Fruit fly (Drosophila melanogaster) whole organism, embryonic: ENCODE results near the gene CG42716.

Source experiments
- ATbp ChIP-seq: fragments of 200-800 bp; sonication (Bioruptor generic); optimal IDR thresholded peaks from 2 replicates; lab custom pipeline; 2017; ENCODE audit warnings: missing biosample characterization, mild to moderate bottlenecking, missing genetic modification characterization, missing genetic modification reagents
- B-H1 ChIP-seq: fragments of 200-800 bp; sonication (Bioruptor generic); IDR thresholded peaks from 3 replicates; pipeline ENCODE4 v1.3.6; 2022; ENCODE audit warnings: missing biosample characterization, missing genetic modification characterization
- CG13287 ChIP-seq: fragments of 200-800 bp; sonication (Bioruptor generic); IDR thresholded peaks from 2 replicates; pipeline ENCODE4 v1.3.6; 2022; ENCODE audit warnings: missing biosample characterization, missing genetic modification characterization; ENCODE audit not compliant: partially characterized antibody
- CG13296 ChIP-seq: fragments of 200-800 bp; sonication (Bioruptor generic); optimal IDR thresholded peaks from 3 replicates; lab custom pipeline; 2018; ENCODE audit warnings: missing biosample characterization, mild to moderate bottlenecking, missing genetic modification characterization
- CG13775 ChIP-seq: fragments of 200-800 bp; sonication (Bioruptor generic); optimal IDR thresholded peaks from 3 replicates; lab custom pipeline; 2017; ENCODE audit warnings: missing biosample characterization, mild to moderate bottlenecking, missing genetic modification characterization
- CG13894 ChIP-seq: fragments of 200-800 bp; sonication (Bioruptor generic); optimal IDR thresholded peaks from 3 replicates; lab custom pipeline; 2018; ENCODE audit warnings: missing biosample characterization, mild to moderate bottlenecking, missing genetic modification characterization, moderate library complexity
- CG1529 ChIP-seq: fragments of 200-800 bp; sonication (Bioruptor generic); optimal IDR thresholded peaks from 3 replicates; lab custom pipeline; 2018; ENCODE audit warnings: missing biosample characterization, missing genetic modification characterization
- CG1792 ChIP-seq: fragments of 200-800 bp; sonication (Bioruptor generic); optimal IDR thresholded peaks from 2 replicates; lab custom pipeline; 2016; ENCODE audit warnings: missing biosample characterization, missing genetic modification characterization
- CG1832 ChIP-seq: fragments of 200-800 bp; sonication (Bioruptor generic); optimal IDR thresholded peaks from 2 replicates; lab custom pipeline; 2017; ENCODE audit warnings: missing biosample characterization, mild to moderate bottlenecking, missing genetic modification characterization, inconsistent platforms
- CG2875 ChIP-seq: fragments of 200-800 bp; sonication (Bioruptor generic); optimal IDR thresholded peaks from 2 replicates; lab custom pipeline; 2017; ENCODE audit warnings: missing biosample characterization, mild to moderate bottlenecking, missing genetic modification characterization, missing genetic modification reagents
- CG3065 ChIP-seq: fragments of 200-800 bp; sonication (Bioruptor generic); optimal IDR thresholded peaks from 2 replicates; lab custom pipeline; 2016; ENCODE audit warnings: missing biosample characterization, missing genetic modification characterization
- CG34224 ChIP-seq: fragments of 200-800 bp; sonication (Bioruptor generic); IDR thresholded peaks from 3 replicates; pipeline ENCODE4 v1.3.6; 2022; ENCODE audit warnings: missing biosample characterization, missing genetic modification characterization; ENCODE audit not compliant: partially characterized antibody
- CG3726 ChIP-seq: fragments of 200-800 bp; sonication (Bioruptor generic); IDR thresholded peaks from 3 replicates; pipeline ENCODE4, ENCODE4 v1.3.6; 2022; ENCODE audit warnings: missing biosample characterization, missing genetic modification characterization
- CG6272 ChIP-seq: fragments of 200-800 bp; sonication (Bioruptor generic); IDR thresholded peaks from 2 replicates; pipeline ENCODE4 v1.3.6; 2022; ENCODE audit warnings: missing biosample characterization, missing genetic modification characterization
- CG7357 ChIP-seq: fragments of 200-800 bp; sonication (Bioruptor generic); IDR thresholded peaks from 3 replicates; pipeline ENCODE4 v1.3.6; 2022; ENCODE audit warnings: missing biosample characterization, missing genetic modification characterization
- CG7839 ChIP-seq: fragments of 200-800 bp; sonication (Bioruptor generic); optimal IDR thresholded peaks from 3 replicates; lab custom pipeline; 2018; ENCODE audit warnings: missing biosample characterization, mild to moderate bottlenecking, missing genetic modification characterization, moderate library complexity
- Dfd ChIP-seq, 2 experiments: fragments of >200 bp; optimal IDR thresholded peaks; 2 replicates each; lab custom pipeline; 2017; ENCODE audit warnings: missing biosample characterization in 2 of 2, missing genetic modification characterization in 2 of 2
- E2f1 ChIP-seq: fragments of 200-800 bp; sonication (Bioruptor generic); IDR thresholded peaks from 2 replicates; pipeline ENCODE4 v1.3.6; 2022; ENCODE audit warnings: missing biosample characterization, missing genetic modification characterization
- ERR ChIP-seq: fragments of 200-800 bp; sonication (Bioruptor generic); optimal IDR thresholded peaks from 2 replicates; lab custom pipeline; 2016; ENCODE audit warnings: missing biosample characterization, missing genetic modification characterization
- Fer2 ChIP-seq: fragments of 200-800 bp; sonication (Bioruptor generic); optimal IDR thresholded peaks from 2 replicates; lab custom pipeline; 2018; ENCODE audit warnings: missing biosample characterization, mild to moderate bottlenecking, missing genetic modification characterization, moderate library complexity
- Gug ChIP-seq: fragments of 200-800 bp; sonication (Bioruptor generic); IDR thresholded peaks from 4 replicates; pipeline ENCODE4 v1.3.6; 2022; ENCODE audit warnings: missing biosample characterization, missing genetic modification characterization
- HLH3B ChIP-seq: fragments of 200-800 bp; sonication (Bioruptor generic); IDR thresholded peaks from 2 replicates; pipeline ENCODE4 v1.3.6; 2022; ENCODE audit warnings: missing biosample characterization, missing genetic modification characterization
- HLH54F ChIP-seq: fragments of 200-800 bp; sonication (Bioruptor generic); optimal IDR thresholded peaks from 3 replicates; lab custom pipeline; 2016; ENCODE audit warnings: missing biosample characterization, missing genetic modification characterization
- MTF-1 ChIP-seq: fragments of 200-800 bp; sonication (Bioruptor generic); optimal IDR thresholded peaks from 2 replicates; lab custom pipeline; 2018; ENCODE audit warnings: missing biosample characterization, mild to moderate bottlenecking, missing genetic modification characterization, borderline replicate concordance
- Mrtf ChIP-seq: fragments of 200-800 bp; sonication (Bioruptor generic); IDR thresholded peaks from 3 replicates; pipeline ENCODE4 v1.3.6; 2022; ENCODE audit warnings: missing biosample characterization, missing genetic modification characterization
- Nf-YA ChIP-seq: fragments of 200-800 bp; sonication (Bioruptor generic); IDR thresholded peaks from 2 replicates; pipeline ENCODE4 v1.3.6; 2022; ENCODE audit warnings: missing biosample characterization, missing genetic modification characterization
- Taf1 ChIP-seq: fragments of 200-800 bp; sonication (Bioruptor generic); IDR thresholded peaks from 2 replicates; pipeline ENCODE4 v1.3.6; 2022; ENCODE audit warnings: missing biosample characterization, missing genetic modification characterization
- az2 ChIP-seq: fragments of 200-800 bp; sonication (Bioruptor generic); optimal IDR thresholded peaks from 3 replicates; lab custom pipeline; 2016; ENCODE audit warnings: missing biosample characterization, missing genetic modification characterization
- chinmo ChIP-seq: fragments of 200-800 bp; sonication (Bioruptor generic); IDR thresholded peaks from 4 replicates; pipeline ENCODE4 v1.3.6; 2022; ENCODE audit warnings: missing biosample characterization, missing genetic modification characterization; ENCODE audit not compliant: partially characterized antibody
- chn ChIP-seq: fragments of 200-800 bp; sonication (Bioruptor generic); optimal IDR thresholded peaks from 2 replicates; lab custom pipeline; 2016; ENCODE audit warnings: missing biosample characterization, missing genetic modification characterization
- dmrt99B ChIP-seq: fragments of 200-800 bp; sonication (Bioruptor generic); optimal IDR thresholded peaks from 2 replicates; lab custom pipeline; 2018; ENCODE audit warnings: missing biosample characterization, mild to moderate bottlenecking, missing genetic modification characterization, moderate library complexity
- fd64A ChIP-seq: fragments of 200-800 bp; sonication (Bioruptor generic); optimal IDR thresholded peaks from 3 replicates; lab custom pipeline; 2018; ENCODE audit warnings: missing biosample characterization, mild to moderate bottlenecking, missing genetic modification characterization
- ham ChIP-seq: fragments of 200-800 bp; sonication (Bioruptor generic); IDR thresholded peaks from 2 replicates; pipeline ENCODE4 v1.3.6; 2022; ENCODE audit warnings: missing biosample characterization, missing genetic modification characterization
- insv ChIP-seq, 2 experiments: fragments of 200-800 bp; sonication (Bioruptor generic); optimal IDR thresholded peaks; 3 replicates each; lab custom pipeline; 2016 to 2018; ENCODE audit warnings: missing biosample characterization in 2 of 2, missing genetic modification characterization in 2 of 2
- kah ChIP-seq: fragments of 200-800 bp; sonication (Bioruptor generic); optimal IDR thresholded peaks from 2 replicates; lab custom pipeline; 2018; ENCODE audit warnings: missing biosample characterization, mild to moderate bottlenecking, missing genetic modification characterization
- klu ChIP-seq: fragments of 200-800 bp; sonication (Bioruptor generic); IDR thresholded peaks from 2 replicates; pipeline ENCODE4 v1.3.6; 2022; ENCODE audit warnings: missing biosample characterization, missing genetic modification characterization
- mam ChIP-seq: fragments of 200-800 bp; sonication (Bioruptor generic); optimal IDR thresholded peaks from 3 replicates; lab custom pipeline; 2016; ENCODE audit warnings: missing biosample characterization, missing genetic modification characterization
- mirr ChIP-seq: fragments of 200-800 bp; sonication (Bioruptor generic); optimal IDR thresholded peaks from 3 replicates; lab custom pipeline; 2018; ENCODE audit warnings: missing biosample characterization, mild to moderate bottlenecking, missing genetic modification characterization
- mld ChIP-seq: fragments of 200-800 bp; sonication (Bioruptor generic); IDR thresholded peaks from 3 replicates; pipeline ENCODE4 v1.3.6; 2022; ENCODE audit warnings: missing biosample characterization, missing genetic modification characterization; ENCODE audit not compliant: partially characterized antibody
- odd ChIP-seq: fragments of 200-800 bp; sonication (Bioruptor generic); optimal IDR thresholded peaks from 2 replicates; lab custom pipeline; 2017; ENCODE audit warnings: missing biosample characterization, mild to moderate bottlenecking, missing genetic modification characterization
- pnt ChIP-seq: fragments of 200-800 bp; sonication (Bioruptor generic); optimal IDR thresholded peaks from 3 replicates; lab custom pipeline; 2016; ENCODE audit warnings: missing biosample characterization, missing genetic modification characterization
- pum ChIP-seq: fragments of 200-800 bp; sonication (Bioruptor generic); optimal IDR thresholded peaks from 2 replicates; lab custom pipeline; 2016; ENCODE audit warnings: missing biosample characterization, missing genetic modification characterization
- rib ChIP-seq: fragments of 200-800 bp; sonication (Bioruptor generic); IDR thresholded peaks from 2 replicates; pipeline ENCODE4 v1.3.6; 2022; ENCODE audit warnings: missing biosample characterization, missing genetic modification characterization
- sc ChIP-seq, 3 experiments: fragments of >200 bp in 2 of 3; fragments of 200-800 bp in 1 of 3; sonication (Bioruptor generic) in 1 of 3; optimal IDR thresholded peaks; 2 replicates in 2 of 3; 3 replicates in 1 of 3; lab custom pipeline; 2017; ENCODE audit warnings: mild to moderate bottlenecking in 1 of 3, missing biosample characterization in 1 of 3, missing genetic modification characterization in 1 of 3, missing genetic modification reagents in 1 of 3
- so ChIP-seq: fragments of 200-800 bp; sonication (Bioruptor generic); IDR thresholded peaks from 3 replicates; pipeline ENCODE4 v1.3.6; 2022; ENCODE audit warnings: missing biosample characterization, missing genetic modification characterization
- sob ChIP-seq: fragments of 200-800 bp; sonication (Bioruptor generic); IDR thresholded peaks from 2 replicates; pipeline ENCODE4 v1.3.6; 2022; ENCODE audit warnings: missing biosample characterization, missing genetic modification characterization
- toy ChIP-seq: fragments of 200-800 bp; sonication (Bioruptor generic); IDR thresholded peaks from 2 replicates; pipeline ENCODE4 v1.3.6; 2022; ENCODE audit warnings: missing biosample characterization, missing genetic modification characterization
- trem ChIP-seq: fragments of 200-800 bp; optimal IDR thresholded peaks from 3 replicates; lab custom pipeline; 2019; ENCODE audit warnings: missing biosample characterization, mild to moderate bottlenecking, missing genetic modification characterization, moderate library complexity
- tx ChIP-seq: fragments of 200-800 bp; sonication (Bioruptor generic); optimal IDR thresholded peaks from 2 replicates; lab custom pipeline; 2016; ENCODE audit warnings: missing biosample characterization, missing genetic modification characterization
- usp ChIP-seq: fragments of >200 bp; optimal IDR thresholded peaks from 2 replicates; lab custom pipeline; 2017; ENCODE audit warnings: missing biosample characterization, missing genetic modification characterization
- vnd ChIP-seq: fragments of 200-800 bp; sonication (Bioruptor generic); IDR thresholded peaks from 3 replicates; pipeline ENCODE4 v1.3.6; 2022; ENCODE audit warnings: missing biosample characterization, missing genetic modification characterization; ENCODE audit not compliant: partially characterized antibody

CG42716 gene

dm6 chr3L:16051719-16052122 is 18.1 kb downstream of the CG42716 start, which contains the start of gene Mbs (continued):
- TF ChIP-seq chn = no peak
- TF ChIP-seq kah (GFP tag; lab: Kevin White, UChicago) = no peak
- TF ChIP-seq ERR = peak; percentile 1
- no peak for TF ChIP-seq toy
- no peak for TF ChIP-seq pum (GFP tag; lab: Kevin White, UChicago)
- TF ChIP-seq CG6272 = no peak
- no peak for TF ChIP-seq CG1792 (GFP tag; lab: Kevin White, UChicago)
- TF ChIP-seq CG3065 = no peak
- TF ChIP-seq CG13775 (GFP tag; lab: Kevin White, UChicago) = no peak
- no peak for TF ChIP-seq CG2875 (GFP tag; lab: Kevin White, UChicago)
- TF ChIP-seq CG7357 = no peak
- TF ChIP-seq fd64A (GFP tag; lab: Kevin White, UChicago) = no peak
- no peak for TF ChIP-seq odd (GFP tag; lab: Kevin White, UChicago)
- TF ChIP-seq insv (GFP tag; optimal IDR thresholded peaks at IDR 0.05; lab: Kevin White, UChicago) = peak in 1 of 2 experiments; percentile 41
- peak; percentile 37 for TF ChIP-seq trem (tag; lab: Kevin White, UChicago)
- TF ChIP-seq CG13296 (GFP tag; lab: Kevin White, UChicago) = peak; percentile 57
- peak; percentile 23 for TF ChIP-seq mirr
- no peak for TF ChIP-seq az2 (GFP tag; lab: Kevin White, UChicago)
- no peak for TF ChIP-seq E2f1
- no peak for TF ChIP-seq MTF-1
- TF ChIP-seq Fer2 (tag; lab: Kevin White, UChicago) = no peak
- TF ChIP-seq CG7839 = peak; percentile 10
- TF ChIP-seq mld = peak; percentile 65; the same call in 1 of the 3 replicates
- peak; percentile 78 for TF ChIP-seq CG34224 (GFP tag; lab: Robert Waterston, UW)
- no peak for TF ChIP-seq CG1529
- peak; percentile 60 for TF ChIP-seq CG13287 (GFP tag; lab: Robert Waterston, UW)
- TF ChIP-seq klu = no peak
- TF ChIP-seq sob (GFP tag; lab: Robert Waterston, UW) = peak; percentile 34; the same call in 1 of the 2 replicates
- TF ChIP-seq mam (GFP tag; lab: Kevin White, UChicago) = no peak

DNA sequence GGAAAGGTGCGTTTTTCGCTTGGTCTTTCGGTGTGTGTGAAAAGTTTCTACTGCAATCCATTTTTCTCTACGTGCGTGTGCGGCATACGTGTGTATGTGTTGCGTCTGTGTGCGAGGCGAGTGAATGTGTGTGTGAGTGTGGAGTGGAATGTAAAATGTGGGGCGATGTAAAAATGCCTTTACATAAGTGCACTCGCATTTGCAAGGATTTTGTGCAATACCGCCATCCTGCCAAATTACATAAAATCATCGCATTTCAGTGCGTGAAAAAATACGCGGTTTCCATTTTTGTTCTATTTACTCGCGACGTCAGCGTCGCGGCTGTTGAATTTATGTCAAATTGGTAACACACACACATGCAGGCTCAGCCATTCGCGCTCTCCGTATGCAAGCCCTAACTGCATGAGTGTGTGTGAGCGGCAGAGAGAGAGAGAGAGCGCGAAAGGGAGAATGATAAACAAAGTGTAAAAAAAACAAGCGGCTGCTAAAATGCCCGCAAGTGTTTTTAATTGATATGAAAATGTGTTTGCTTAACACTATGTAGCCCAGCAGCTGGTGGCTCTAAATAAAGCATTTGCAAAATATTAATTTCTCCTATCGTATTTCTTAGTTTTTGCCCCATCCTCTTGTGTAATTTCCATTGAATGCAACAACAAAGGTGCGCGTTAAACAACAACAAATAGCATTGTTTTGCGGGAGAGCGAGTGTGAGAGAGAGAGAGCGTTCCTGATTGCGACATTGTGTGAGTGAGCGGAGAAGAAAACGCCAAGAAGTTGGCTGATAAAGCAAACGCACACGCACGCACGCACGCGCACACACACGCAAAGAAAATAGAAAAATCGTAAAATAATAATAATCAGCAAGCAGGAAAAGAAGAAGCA is 18.8 kb downstream of the CG42716 start:
- TF ChIP-seq Mrtf (no peak), CG1832 (GFP tag; lab: Kevin White, UChicago) (peak; percentile 53), usp (no peak), odd (GFP tag; lab: Kevin White, UChicago) (no peak), B-H1 (GFP tag; lab: Robert Waterston, UW) (no peak), so (GFP tag; lab: Robert Waterston, UW) (no peak), ham (GFP tag; lab: Robert Waterston, UW) (no peak), chinmo (GFP tag; lab: Robert Waterston, UW) (peak; percentile 70; the same call in 3 of the 4 replicates), dmrt99B (tag; lab: Kevin White, UChicago) (no peak), rib (GFP tag; lab: Robert Waterston, UW) (no peak), Gug (no peak), sc (optimal IDR thresholded peaks at IDR 0.05; lab: Kevin White, UChicago) (no peak), sc (GFP tag; optimal IDR thresholded peaks at IDR 0.05; lab: Kevin White, UChicago) (no peak), ATbp (GFP tag; lab: Kevin White, UChicago) (no peak), vnd (GFP tag; lab: Robert Waterston, UW) (peak; percentile 57; the same call in 2 of the 3 replicates), HLH3B (GFP tag; lab: Robert Waterston, UW) (no peak), tx (GFP tag; lab: Kevin White, UChicago) (no peak), Nf-YA (GFP tag; lab: Robert Waterston, UW) (no peak), Dfd (GFP tag; optimal IDR thresholded peaks at IDR 0.05; lab: Kevin White, UChicago) (peak; percentile 4 to 96), CG13894 (no peak), CG3726 (GFP tag; lab: Robert Waterston, UW) (no peak), pnt (no peak), HLH54F (GFP tag; lab: Kevin White, UChicago) (no peak), Taf1 (GFP tag; lab: Robert Waterston, UW) (no peak)
